Worm (Caenorhabditis elegans) whole organism, young adult: ENCODE measurements around the gene str-262.

Experiments
- B0336.3 ChIP-seq: fragments of 200-800 bp; sonication (Bioruptor generic); IDR thresholded peaks from 2 replicates; pipeline ENCODE4 v1.3.6; 2022; ENCODE audit warnings: missing genetic modification characterization, missing compliant biosample characterization
- C06A6.2 ChIP-seq: fragments of 200-800 bp; sonication (Bioruptor generic); conservative IDR thresholded peaks from 2 replicates; pipeline ENCODE4 v1.3.6; 2022; ENCODE audit warnings: missing genetic modification characterization, missing compliant biosample characterization
- F33H1.4 ChIP-seq: fragments of 200-800 bp; sonication (Bioruptor generic); IDR thresholded peaks from 2 replicates; pipeline ENCODE4 v1.3.6; 2022; ENCODE audit warnings: missing genetic modification reagents, missing genetic modification characterization, missing compliant biosample characterization
- F37B4.10 ChIP-seq: fragments of 200-800 bp; sonication (Bioruptor generic); IDR thresholded peaks from 2 replicates; pipeline ENCODE4 v1.3.6; 2022; ENCODE audit warnings: missing genetic modification characterization, missing compliant biosample characterization
- F39B2.1 ChIP-seq: fragments of 200-800 bp; sonication (Bioruptor generic); IDR thresholded peaks from 2 replicates; pipeline ENCODE4 v1.3.6; 2022; ENCODE audit warnings: missing genetic modification reagents, missing genetic modification characterization, missing compliant biosample characterization
- F57C9.4 ChIP-seq: sonication (generic microtip); optimal IDR thresholded peaks from 2 replicates; lab custom pipeline; 2017; ENCODE audit warnings: mild to moderate bottlenecking, missing genetic modification characterization, missing compliant biosample characterization
- K11D2.4 ChIP-seq: fragments of 200-800 bp; sonication (Bioruptor generic); IDR thresholded peaks from 2 replicates; pipeline ENCODE4 v1.3.6; 2022; ENCODE audit warnings: missing genetic modification reagents, missing genetic modification characterization, missing compliant biosample characterization
- K12H6.12 ChIP-seq: fragments of 200-800 bp; sonication (Bioruptor generic); optimal IDR thresholded peaks from 2 replicates; lab custom pipeline; 2018; ENCODE audit warnings: mild to moderate bottlenecking, missing genetic modification characterization, missing compliant biosample characterization
- Y53G8AR.9 ChIP-seq: fragments of 200-800 bp; sonication (Bioruptor generic); conservative IDR thresholded peaks from 2 replicates; pipeline ENCODE4 v1.3.6; 2022; ENCODE audit warnings: missing genetic modification reagents, missing genetic modification characterization, missing compliant biosample characterization
- Y67H2A.10 ChIP-seq: fragments of 200-800 bp; sonication (Bioruptor generic); conservative IDR thresholded peaks from 2 replicates; pipeline ENCODE4 v1.3.6; 2022; ENCODE audit warnings: missing genetic modification reagents, missing genetic modification characterization, missing compliant biosample characterization
- Y95B8A.8 ChIP-seq: fragments of 200-800 bp; sonication (Bioruptor generic); IDR thresholded peaks from 2 replicates; pipeline ENCODE4 v1.3.6; 2022; ENCODE audit warnings: missing genetic modification reagents, missing genetic modification characterization, missing compliant biosample characterization
- ZK185.1 ChIP-seq: sonication (generic microtip); optimal IDR thresholded peaks from 2 replicates; lab custom pipeline; 2016; ENCODE audit warnings: mild to moderate bottlenecking, missing genetic modification characterization, missing compliant biosample characterization; ENCODE audit not compliant: poor library complexity, severe bottlenecking
- ama-1 ChIP-seq, 3 experiments: fragments of 150-350 bp in 1 of 3; sonication (generic microtip) in 2 of 3; optimal IDR thresholded peaks; 2 replicates each; lab custom pipeline; 2014 to 2018; ENCODE audit warnings: missing biosample characterization in 2 of 3, missing genetic modification characterization in 2 of 3, missing genetic modification reagents in 2 of 3
- attf-5 ChIP-seq: fragments of 200-800 bp; sonication (Bioruptor generic); optimal IDR thresholded peaks from 2 replicates; lab custom pipeline; 2018; ENCODE audit warnings: mild to moderate bottlenecking, missing genetic modification characterization, missing compliant biosample characterization
- cebp-1 ChIP-seq, 2 experiments: fragments of 200-800 bp in 1 of 2; sonication (Bioruptor generic) in 1 of 2; sonication (generic microtip) in 1 of 2; IDR thresholded peaks in 1 of 2; optimal IDR thresholded peaks in 1 of 2; 2 replicates each; pipeline versions ENCODE4 v1.3.6 to Lab custom; 2017 to 2022; ENCODE audit warnings: missing compliant biosample characterization in 2 of 2, missing genetic modification characterization in 2 of 2, mild to moderate bottlenecking in 1 of 2, missing genetic modification reagents in 1 of 2, moderate library complexity in 1 of 2
- ceh-79 ChIP-seq: sonication (generic microtip); optimal IDR thresholded peaks from 2 replicates; lab custom pipeline; 2017; ENCODE audit warnings: mild to moderate bottlenecking, missing genetic modification characterization, missing compliant biosample characterization
- chd-7 ChIP-seq: sonication (generic microtip); optimal IDR thresholded peaks from 2 replicates; lab custom pipeline; 2016; ENCODE audit warnings: mild to moderate bottlenecking, missing genetic modification characterization, moderate library complexity, missing compliant biosample characterization
- dox-1 ChIP-seq: fragments of 200-800 bp; sonication (Bioruptor generic); IDR thresholded peaks from 2 replicates; pipeline ENCODE4 v1.3.6; 2022; ENCODE audit warnings: missing genetic modification reagents, missing genetic modification characterization, missing compliant biosample characterization
- dpl-1 ChIP-seq: fragments of 150-350 bp; optimal IDR thresholded peaks from 2 replicates; lab custom pipeline; 2014; ENCODE audit warnings: missing biosample characterization, missing genetic modification reagents, missing genetic modification characterization
- hmg-1.2 ChIP-seq: fragments of 200-800 bp; sonication (Bioruptor generic); IDR thresholded peaks from 2 replicates; pipeline ENCODE4 v1.3.6; 2022; ENCODE audit warnings: missing genetic modification reagents, missing genetic modification characterization, missing compliant biosample characterization
- lag-1 ChIP-seq: fragments of 200-800 bp; sonication (Bioruptor generic); IDR thresholded peaks from 2 replicates; pipeline ENCODE4 v1.3.6; 2022; ENCODE audit warnings: missing genetic modification reagents, missing genetic modification characterization, missing compliant biosample characterization
- let-526 ChIP-seq: fragments of 200-800 bp; sonication (Bioruptor generic); IDR thresholded peaks from 2 replicates; pipeline ENCODE4 v1.3.6; 2022; ENCODE audit warnings: missing genetic modification reagents, missing genetic modification characterization, missing compliant biosample characterization
- let-607 ChIP-seq, 2 experiments: fragments of 200-800 bp in 1 of 2; sonication (Bioruptor generic) in 1 of 2; sonication (generic microtip) in 1 of 2; optimal IDR thresholded peaks; 2 replicates each; lab custom pipeline; 2016 to 2018; ENCODE audit warnings: mild to moderate bottlenecking in 2 of 2, missing compliant biosample characterization in 2 of 2, missing genetic modification characterization in 2 of 2, moderate library complexity in 2 of 2, missing genotype in 1 of 2
- lin-26 ChIP-seq: fragments of 200-800 bp; sonication (Bioruptor generic); IDR thresholded peaks from 2 replicates; pipeline ENCODE4 v1.3.6; 2022; ENCODE audit warnings: missing genetic modification reagents, missing genetic modification characterization, missing compliant biosample characterization
- lin-40 ChIP-seq: sonication (generic microtip); optimal IDR thresholded peaks from 2 replicates; lab custom pipeline; 2016; ENCODE audit warnings: missing genetic modification characterization, mild to moderate bottlenecking, missing compliant biosample characterization, missing genotype, missing genetic modification reagents
- madf-3 ChIP-seq: fragments of 200-800 bp; sonication (Bioruptor generic); IDR thresholded peaks from 2 replicates; pipeline ENCODE4 v1.3.6; 2022; ENCODE audit warnings: missing genetic modification reagents, missing genetic modification characterization, missing compliant biosample characterization
- madf-6 ChIP-seq: fragments of 200-800 bp; sonication (Bioruptor generic); IDR thresholded peaks from 2 replicates; pipeline ENCODE4 v1.3.6; 2022; ENCODE audit warnings: missing genetic modification reagents, missing genetic modification characterization, missing compliant biosample characterization
- mcd-1 ChIP-seq: fragments of 200-800 bp; sonication (Bioruptor generic); IDR thresholded peaks from 2 replicates; pipeline ENCODE4 v1.3.6; 2022; ENCODE audit warnings: missing genetic modification reagents, missing genetic modification characterization, missing compliant biosample characterization
- mes-4 ChIP-seq: sonication (generic microtip); optimal IDR thresholded peaks from 2 replicates; lab custom pipeline; 2016; ENCODE audit warnings: missing genotype, missing genetic modification characterization, missing compliant biosample characterization
- nhr-80 ChIP-seq: sonication (generic microtip); optimal IDR thresholded peaks from 2 replicates; lab custom pipeline; 2016; ENCODE audit warnings: missing genetic modification characterization, missing compliant biosample characterization
- repo-1 ChIP-seq: sonication (generic microtip); optimal IDR thresholded peaks from 2 replicates; lab custom pipeline; 2017; ENCODE audit warnings: mild to moderate bottlenecking, missing genetic modification characterization, missing compliant biosample characterization
- rpc-1 ChIP-seq, 2 experiments: fragments of 150-350 bp in 1 of 2; sonication (generic microtip) in 1 of 2; optimal IDR thresholded peaks; 2 replicates each; lab custom pipeline; 2014 to 2018; ENCODE audit warnings: missing biosample characterization in 1 of 2, missing genetic modification characterization in 1 of 2, missing genetic modification reagents in 1 of 2, missing genotype in 1 of 2
- snpc-4 ChIP-seq, 5 experiments: fragments of 150-350 bp in 1 of 5; sonication (generic microtip) in 4 of 5; optimal IDR thresholded peaks; 2 replicates each; lab custom pipeline; 2014 to 2018; ENCODE audit warnings: missing genetic modification characterization in 5 of 5, missing biosample characterization in 3 of 5, antibody characterized with exemption in 2 of 5, mild to moderate bottlenecking in 2 of 5, missing compliant biosample characterization in 2 of 5, missing genotype in 2 of 5, moderate library complexity in 2 of 5, missing genetic modification reagents in 1 of 5
- somi-1 ChIP-seq: fragments of 200-800 bp; sonication (Bioruptor generic); optimal IDR thresholded peaks from 2 replicates; lab custom pipeline; 2018; ENCODE audit warnings: mild to moderate bottlenecking, missing genetic modification characterization, missing compliant biosample characterization
- tlf-1 ChIP-seq: fragments of 200-800 bp; sonication (Bioruptor generic); optimal IDR thresholded peaks from 2 replicates; lab custom pipeline; 2018; ENCODE audit warnings: mild to moderate bottlenecking, missing genetic modification characterization, missing compliant biosample characterization
- zim-3 ChIP-seq: sonication (generic microtip); optimal IDR thresholded peaks from 2 replicates; lab custom pipeline; 2017; ENCODE audit warnings: mild to moderate bottlenecking, missing genetic modification characterization, moderate library complexity, missing compliant biosample characterization
- ztf-22 ChIP-seq: fragments of 200-800 bp; sonication (Bioruptor generic); optimal IDR thresholded peaks from 2 replicates; lab custom pipeline; 2018; ENCODE audit warnings: mild to moderate bottlenecking, missing genetic modification characterization, moderate library complexity, missing compliant biosample characterization
- ztf-25 ChIP-seq: fragments of 200-800 bp; sonication (Bioruptor generic); IDR thresholded peaks from 2 replicates; pipeline ENCODE4 v1.3.6; 2022; ENCODE audit warnings: missing genetic modification reagents, missing genetic modification characterization, missing compliant biosample characterization
- ztf-26 ChIP-seq: sonication (generic microtip); optimal IDR thresholded peaks from 2 replicates; lab custom pipeline; 2017; ENCODE audit warnings: missing genetic modification characterization, missing compliant biosample characterization
- ztf-3 ChIP-seq: fragments of 200-800 bp; sonication (Bioruptor generic); optimal IDR thresholded peaks from 2 replicates; lab custom pipeline; 2018; ENCODE audit warnings: mild to moderate bottlenecking, missing genetic modification characterization, missing compliant biosample characterization
- ztf-6 ChIP-seq: fragments of 200-800 bp; sonication (Bioruptor generic); IDR thresholded peaks from 2 replicates; pipeline ENCODE4 v1.3.6; 2022; ENCODE audit warnings: missing genetic modification reagents, missing genetic modification characterization, missing compliant biosample characterization

The str-262 gene

DNA sequence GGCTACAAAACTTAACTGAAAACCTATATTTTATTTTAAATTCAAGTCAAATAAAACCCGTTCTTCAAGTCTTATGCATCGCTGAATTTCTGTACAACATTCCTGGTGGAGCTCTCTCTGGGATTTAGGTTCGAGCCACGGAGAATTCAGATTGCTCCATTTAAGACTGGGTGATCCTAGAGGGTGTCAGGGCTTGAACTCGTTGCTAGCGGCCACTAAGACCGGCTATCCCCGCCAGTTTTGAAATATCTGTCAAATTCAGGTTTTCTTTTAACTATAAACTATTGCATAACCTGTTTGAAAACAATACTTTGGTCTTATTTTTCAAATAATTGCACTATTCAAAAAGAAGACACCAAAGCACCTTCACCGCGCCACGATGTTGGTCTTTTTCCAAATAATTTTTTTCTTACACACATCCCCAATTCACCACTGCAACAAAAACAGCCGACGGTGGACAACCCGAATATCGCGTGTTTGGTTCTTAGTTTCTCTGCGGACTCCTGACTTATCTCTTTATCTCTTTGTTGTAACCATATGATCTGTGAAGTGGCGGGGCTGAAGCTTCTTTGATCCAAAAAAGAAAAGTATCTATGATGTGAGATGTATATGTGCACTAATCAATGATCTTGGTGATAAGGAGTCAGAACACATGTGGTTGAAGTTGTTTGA, 23.6 kb downstream of the str-262 start:
- TF ChIP-seq cebp-1 (GFP tag; IDR thresholded peaks at IDR 0.05; lab: Robert Waterston, UW) (no peak), cebp-1 (tag; optimal IDR thresholded peaks at IDR 0.05; lab: Kevin White, UChicago) (peak; percentile 44), lag-1 (GFP tag; lab: Robert Waterston, UW) (no peak), ztf-26 (tag; lab: Kevin White, UChicago) (peak; percentile 16), let-607 (tag; optimal IDR thresholded peaks at IDR 0.05; lab: Kevin White, UChicago) (peak in 1 of 2 experiments; percentile 18), lin-40 (tag; lab: Kevin White, UChicago) (peak; percentile 24), B0336.3 (peak; percentile 66), Y95B8A.8 (GFP tag; lab: Robert Waterston, UW) (0 out of 2 replicates have a peak, but pooled peaks have one; percentile 27), K12H6.12 (peak; percentile 32), ztf-22 (peak; percentile 42), let-526 (GFP tag; lab: Robert Waterston, UW) (peak; percentile 40; the same call in 1 of the 2 replicates), nhr-80 (peak; percentile 23), chd-7 (tag; lab: Kevin White, UChicago) (peak; percentile 54), ama-1 (optimal IDR thresholded peaks at IDR 0.05; lab: Kevin White, UChicago) (peak; percentile 85), ama-1 (GFP tag; optimal IDR thresholded peaks at IDR 0.05; lab: Kevin White, UChicago) (no peak), somi-1 (GFP tag; lab: Kevin White, UChicago) (peak; percentile 67), dpl-1 (GFP tag; lab: Kevin White, UChicago) (no peak), mes-4 (tag; lab: Kevin White, UChicago) (no peak), tlf-1 (peak; percentile 54), repo-1 (tag; lab: Kevin White, UChicago) (peak; percentile 64), madf-3 (GFP tag; lab: Robert Waterston, UW) (no peak), hmg-1.2 (GFP tag; lab: Robert Waterston, UW) (no peak), attf-5 (peak; percentile 22), ZK185.1 (tag; lab: Kevin White, UChicago) (peak; percentile 29), F57C9.4 (tag; lab: Kevin White, UChicago) (peak; percentile 8)

DNA sequence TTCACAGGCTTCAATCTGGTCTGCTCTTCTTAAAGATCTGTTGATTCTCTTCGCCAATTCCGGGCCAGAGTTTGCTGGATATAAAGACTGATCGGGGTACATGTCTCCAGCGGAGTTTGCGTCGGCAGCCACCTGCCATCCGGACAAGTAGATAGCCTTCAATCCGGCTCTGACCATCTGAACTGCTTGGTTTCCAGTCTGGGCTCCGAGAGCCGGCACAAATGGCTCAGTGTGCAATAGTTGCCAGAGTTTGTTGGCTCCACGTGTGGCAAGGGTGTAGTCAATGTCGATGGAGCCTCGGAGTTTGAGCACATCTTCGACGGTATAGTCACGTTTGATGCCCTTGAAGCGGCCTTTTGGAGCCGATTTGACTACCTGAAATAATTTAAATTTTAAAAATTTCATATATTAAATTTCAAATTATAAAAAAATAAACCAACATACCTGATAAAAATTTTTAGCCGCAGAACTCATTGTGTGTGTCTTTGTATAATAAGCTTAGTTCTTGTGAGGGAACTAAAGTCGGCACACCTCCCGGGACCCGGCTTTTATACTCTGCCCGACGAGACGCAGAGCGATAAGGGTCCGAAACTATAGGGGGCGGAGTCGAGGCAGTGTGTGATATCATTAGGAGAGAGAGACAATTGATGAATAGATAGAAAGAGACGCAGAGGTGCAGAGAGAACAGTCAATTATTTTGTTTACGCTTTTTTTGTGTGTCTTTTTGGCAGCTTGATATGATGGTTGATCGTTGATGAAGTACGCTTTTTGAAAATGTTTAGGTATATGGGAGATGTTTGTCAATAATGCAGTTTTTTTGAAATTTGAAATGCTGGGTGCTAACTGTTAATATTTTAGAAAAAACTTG, 24.9 kb downstream of the str-262 start, which contains the start of the genes icl-1 and srh-2:
TSS of gene icl-1 (minus strand) at position 521 of the 868 bp plus-strand sequence.
TSS of gene srh-2 (plus strand) at position 818 of the 868 bp plus-strand sequence.
- TF ChIP-seq Y53G8AR.9 (GFP tag; lab: Robert Waterston, UW) (peak; percentile 87), mcd-1 (GFP tag; lab: Robert Waterston, UW) (peak; percentile 56), ztf-26 (tag; lab: Kevin White, UChicago) (peak; percentile 72), dox-1 (GFP tag; lab: Robert Waterston, UW) (peak; percentile 64), F33H1.4 (GFP tag; lab: Robert Waterston, UW) (no peak), rpc-1 (optimal IDR thresholded peaks at IDR 0.05; lab: Kevin White, UChicago) (no peak), rpc-1 (tag; optimal IDR thresholded peaks at IDR 0.05; lab: Kevin White, UChicago) (no peak), F39B2.1 (no peak), F37B4.10 (GFP tag; lab: Robert Waterston, UW) (no peak), F57C9.4 (tag; lab: Kevin White, UChicago) (no peak), lag-1 (GFP tag; lab: Robert Waterston, UW) (0 out of 2 replicates have a peak, but pooled peaks have one; percentile 45), ztf-25 (0 out of 2 replicates have a peak, but pooled peaks have one; percentile 46), Y67H2A.10 (GFP tag; lab: Robert Waterston, UW) (no peak), madf-3 (GFP tag; lab: Robert Waterston, UW) (peak; percentile 47; the same call in 1 of the 2 replicates), ceh-79 (tag; lab: Kevin White, UChicago) (peak; percentile 76), snpc-4 (GFP tag; optimal IDR thresholded peaks at IDR 0.05; lab: Kevin White, UChicago) (no peak), snpc-4 (tag; optimal IDR thresholded peaks at IDR 0.05; lab: Kevin White, UChicago) (no peak), ama-1 (optimal IDR thresholded peaks at IDR 0.05; lab: Kevin White, UChicago) (peak; percentile 97), ama-1 (GFP tag; optimal IDR thresholded peaks at IDR 0.05; lab: Kevin White, UChicago) (no peak), nhr-80 (peak; percentile 13), ztf-6 (GFP tag; lab: Robert Waterston, UW) (no peak), C06A6.2 (GFP tag; lab: Robert Waterston, UW) (peak; percentile 23; the same call in 1 of the 2 replicates), hmg-1.2 (GFP tag; lab: Robert Waterston, UW) (peak; percentile 37; the same call in 1 of the 2 replicates), tlf-1 (peak; percentile 21), K11D2.4 (GFP tag; lab: Robert Waterston, UW) (peak; percentile 73), lin-26 (peak; percentile 85), madf-6 (GFP tag; lab: Robert Waterston, UW) (no peak), ztf-3 (peak; percentile 4), zim-3 (tag; lab: Kevin White, UChicago) (peak; percentile 45)
